Worm (Caenorhabditis elegans): ENCODE results near the gene C39E9.8.

DNA sequence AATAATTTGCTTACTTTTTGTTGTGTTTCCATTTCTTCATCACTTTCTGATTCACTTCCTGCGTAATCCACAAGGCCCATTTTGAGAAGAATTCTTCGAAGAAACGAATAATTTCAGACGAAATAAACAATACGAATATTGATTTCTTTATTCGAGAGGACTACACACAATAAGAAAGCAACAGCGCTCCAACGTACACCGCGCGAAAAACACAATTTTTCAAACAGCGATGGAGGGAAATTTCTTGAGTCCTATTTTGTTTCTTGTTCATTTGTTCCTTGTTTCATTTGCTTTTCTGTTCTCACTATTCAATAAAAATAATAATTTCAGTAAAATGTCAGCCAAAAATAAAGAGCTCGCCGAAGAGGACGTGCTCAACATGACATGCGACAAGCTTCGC is 14.4 kb downstream of the C39E9.8 start, which contains the start of the genes prcc-1 and C39E9.12:
- TF ChIP-seq him-1 (tag; optimal IDR thresholded peaks at IDR 0.05) (no peak), dao-5 (tag; optimal IDR thresholded peaks at IDR 0.05) (no peak)

Data from whole organism, L4/young adult.